Fruit fly (Drosophila melanogaster): ENCODE measurements around the gene Sod1.

Sod1 gene

DNA sequence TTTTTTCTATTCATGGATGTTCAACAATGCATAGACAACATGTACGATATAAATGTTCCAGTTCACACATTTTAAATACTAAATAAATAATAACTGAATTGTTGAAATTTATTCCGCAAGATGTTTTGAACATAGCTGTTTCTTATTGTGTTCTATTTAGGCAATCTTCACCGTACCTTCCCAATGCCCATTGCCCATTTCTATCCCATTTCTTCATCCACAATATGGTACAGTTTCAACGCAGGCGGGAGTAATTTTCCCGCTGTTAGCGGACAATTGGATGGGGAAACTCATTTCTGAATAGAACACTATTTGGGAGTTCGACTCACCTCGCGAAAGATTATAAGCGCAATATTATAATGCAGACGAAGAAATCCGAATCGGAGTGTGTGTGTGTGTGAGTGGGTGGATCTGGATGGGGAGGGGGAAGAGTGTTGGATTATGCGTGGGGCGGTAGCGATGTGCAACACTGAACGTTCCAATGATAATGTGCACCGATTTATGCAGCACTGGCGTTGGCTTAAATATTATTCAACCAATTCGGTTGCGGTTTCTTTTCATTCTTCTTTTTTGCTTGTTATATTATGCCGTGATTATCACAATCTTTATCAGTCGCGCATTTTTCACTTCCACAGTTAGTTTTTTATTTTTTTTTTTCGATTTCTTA lies 21.5 kb downstream of the Sod1 start (continued):
- TF ChIP-seq zf30C (GFP tag; optimal IDR thresholded peaks at IDR 0.05): no peak
- TF ChIP-seq chn (GFP tag; optimal IDR thresholded peaks at IDR 0.05): peak; percentile 88
- TF ChIP-seq H2.0 (GFP tag; IDR thresholded peaks at IDR 0.05): peak; percentile 19; the same call in 1 of the 2 replicates
- TF ChIP-seq fu2 (GFP tag; optimal IDR thresholded peaks at IDR 0.05): peak; percentile 34
- no peak for TF ChIP-seq Stat92E (GFP tag; optimal IDR thresholded peaks at IDR 0.05)
- peak in 1 of 2 experiments; percentile 58 for TF ChIP-seq eve (GFP tag; optimal IDR thresholded peaks at IDR 0.05)
- TF ChIP-seq CG3281 (GFP tag; optimal IDR thresholded peaks at IDR 0.05): peak; percentile 35
- TF ChIP-seq CG7963 (GFP tag; IDR thresholded peaks at IDR 0.05; ENCODE audit: partially characterized antibody): 0 out of 3 replicates have a peak, but pooled peaks have one; percentile 13
- peak; percentile 13 to 47 for TF ChIP-seq chif (GFP tag; optimal IDR thresholded peaks at IDR 0.05)
- TF ChIP-seq fd64A (GFP tag; optimal IDR thresholded peaks at IDR 0.05): no peak
- no peak for TF ChIP-seq wek (GFP tag; optimal IDR thresholded peaks at IDR 0.05)
- no peak for TF ChIP-seq CG14860 (GFP tag; IDR thresholded peaks at IDR 0.05; ENCODE audit: partially characterized antibody)
- no peak for TF ChIP-seq E2f1 (GFP tag; IDR thresholded peaks at IDR 0.05)
- no peak for TF ChIP-seq dati (GFP tag; IDR thresholded peaks at IDR 0.05)
- TF ChIP-seq CG2129 (GFP tag; IDR thresholded peaks at IDR 0.05; ENCODE audit: partially characterized antibody): no peak
- peak; percentile 21 for TF ChIP-seq gfzf (GFP tag; optimal IDR thresholded peaks at IDR 0.05)
- peak; percentile 34 for TF ChIP-seq Atf-2 (GFP tag; optimal IDR thresholded peaks at IDR 0.05)
- TF ChIP-seq ssp (GFP tag; IDR thresholded peaks at IDR 0.05): no peak
- TF ChIP-seq NK7.1 (GFP tag; optimal IDR thresholded peaks at IDR 0.05): no peak
- no peak for TF ChIP-seq gcm2 (GFP tag; optimal IDR thresholded peaks at IDR 0.05)
- TF ChIP-seq HLH54F (GFP tag; optimal IDR thresholded peaks at IDR 0.05): peak; percentile 72
- no peak for TF ChIP-seq CG8388 (GFP tag; optimal IDR thresholded peaks at IDR 0.05)
- TF ChIP-seq ewg (GFP tag; optimal IDR thresholded peaks at IDR 0.05): peak; percentile 7
- TF ChIP-seq lbe (GFP tag; optimal IDR thresholded peaks at IDR 0.05): peak; percentile 48
- TF ChIP-seq gro (GFP tag; optimal IDR thresholded peaks at IDR 0.05): peak; percentile 47
- no peak for TF ChIP-seq CG13894 (tag; optimal IDR thresholded peaks at IDR 0.05)
- TF ChIP-seq CG12744 (GFP tag; optimal IDR thresholded peaks at IDR 0.05): no peak
- 0 out of 2 replicates have a peak, but pooled peaks have one; percentile 21 for TF ChIP-seq Taf1 (GFP tag; IDR thresholded peaks at IDR 0.05)
- TF ChIP-seq D19A (tag; optimal IDR thresholded peaks at IDR 0.05): no peak
- TF ChIP-seq gsb (GFP tag; IDR thresholded peaks at IDR 0.05): no peak
- no peak for TF ChIP-seq ham (GFP tag; IDR thresholded peaks at IDR 0.05)
- TF ChIP-seq CG11723 (GFP tag; optimal IDR thresholded peaks at IDR 0.05): peak; percentile 2
- no peak for TF ChIP-seq Oaz (GFP tag; IDR thresholded peaks at IDR 0.05)
- peak; percentile 11 for TF ChIP-seq sug (tag; optimal IDR thresholded peaks at IDR 0.05)
- TF ChIP-seq nerfin-1 (tag; optimal IDR thresholded peaks at IDR 0.05): no peak
- peak; percentile 5 for TF ChIP-seq mirr (GFP tag; optimal IDR thresholded peaks at IDR 0.05)
- TF ChIP-seq BEAF-32 (GFP tag; optimal IDR thresholded peaks at IDR 0.05): peak; percentile 1
- 0 out of 2 replicates have a peak, but pooled peaks have one; percentile 40 for TF ChIP-seq klu (GFP tag; IDR thresholded peaks at IDR 0.05)
- TF ChIP-seq sd (tag; optimal IDR thresholded peaks at IDR 0.05): peak; percentile 34
- no peak for TF ChIP-seq Fer1 (GFP tag; optimal IDR thresholded peaks at IDR 0.05)
- no peak for TF ChIP-seq CG10274 (GFP tag; optimal IDR thresholded peaks at IDR 0.05)
- peak; percentile 63 for TF ChIP-seq Ets97D (GFP tag; optimal IDR thresholded peaks at IDR 0.05)
- TF ChIP-seq CG2889 (GFP tag; IDR thresholded peaks at IDR 0.05): no peak
- peak; percentile 63 for TF ChIP-seq Antp (GFP tag; optimal IDR thresholded peaks at IDR 0.05)
- no peak for TF ChIP-seq D19B (GFP tag; optimal IDR thresholded peaks at IDR 0.05)
- TF ChIP-seq Nf-YC (tag; optimal IDR thresholded peaks at IDR 0.05): peak; percentile 10
- TF ChIP-seq CG18476 (GFP tag; optimal IDR thresholded peaks at IDR 0.05): no peak
- TF ChIP-seq rib (GFP tag; IDR thresholded peaks at IDR 0.05): no peak
- peak; percentile 80 for TF ChIP-seq CG3847 (GFP tag; IDR thresholded peaks at IDR 0.05)
- peak; percentile 14 for TF ChIP-seq CG6654 (GFP tag; optimal IDR thresholded peaks at IDR 0.05)

All from whole organism, embryonic.